Worm (Caenorhabditis elegans): ENCODE measurements around the gene ZK1240.11.

DNA sequence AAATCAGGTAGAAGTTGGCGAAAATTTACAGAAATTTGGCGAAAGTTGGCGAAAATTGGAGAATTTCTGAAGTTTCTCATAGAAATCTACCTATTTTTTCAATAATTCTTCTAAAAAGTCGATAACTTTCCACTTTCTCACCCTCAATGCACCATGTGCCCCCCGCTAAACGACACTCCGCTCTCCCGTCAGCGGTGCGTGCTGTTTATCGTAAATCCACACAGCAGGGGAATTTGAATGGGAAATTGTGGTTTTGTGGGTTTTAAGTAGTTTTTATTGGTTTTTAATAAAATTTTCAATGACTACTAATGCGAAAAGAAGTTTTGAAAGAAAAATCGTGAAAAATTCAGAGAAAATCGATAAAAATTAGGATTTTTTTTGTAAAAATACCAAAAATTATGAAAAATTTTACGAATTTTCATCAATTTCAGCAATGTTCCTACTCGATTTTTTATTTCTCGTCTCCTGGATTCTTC lies 17.0 kb downstream of the ZK1240.11 start, which contains the start of gene F43C11.6:
- TF ChIP-seq unc-130 (GFP tag; optimal IDR thresholded peaks at IDR 0.05) (no peak), mxl-2 (GFP tag; conservative IDR thresholded peaks at IDR 0.05) (no peak), snpc-4 (tag; optimal IDR thresholded peaks at IDR 0.05) (no peak)
